Fruit fly (Drosophila melanogaster) whole organism, embryonic: Measurements from ENCODE around the gene CG9467.
A peak's percentile ranks its signal among the peaks of the same experiment; 100 is the strongest.

Experiments
- Ada2b ChIP-seq: fragments of 200-800 bp; sonication (Bioruptor generic); IDR thresholded peaks from 2 replicates; pipeline ENCODE4 v1.3.6; 2022; ENCODE audit warnings: missing biosample characterization, missing genetic modification characterization
- Adf1 ChIP-seq: fragments of 200-800 bp; sonication (Bioruptor generic); IDR thresholded peaks from 2 replicates; pipeline ENCODE4 v1.3.6; 2022; ENCODE audit warnings: missing biosample characterization, missing genetic modification characterization
- CG12155 ChIP-seq: fragments of 200-800 bp; sonication (Bioruptor generic); optimal IDR thresholded peaks from 3 replicates; lab custom pipeline; 2016; ENCODE audit warnings: missing biosample characterization, missing genetic modification characterization
- CG12659 ChIP-seq: fragments of 200-800 bp; sonication (Bioruptor generic); optimal IDR thresholded peaks from 3 replicates; lab custom pipeline; 2017; ENCODE audit warnings: mild to moderate bottlenecking, missing biosample characterization, missing genetic modification reagents, missing genetic modification characterization
- CG13287 ChIP-seq: fragments of 200-800 bp; sonication (Bioruptor generic); IDR thresholded peaks from 2 replicates; pipeline ENCODE4 v1.3.6; 2022; ENCODE audit warnings: missing biosample characterization, missing genetic modification characterization; ENCODE audit not compliant: partially characterized antibody
- CG33557 ChIP-seq: fragments of 200-800 bp; sonication (Bioruptor generic); optimal IDR thresholded peaks from 2 replicates; lab custom pipeline; 2019; ENCODE audit warnings: missing biosample characterization, mild to moderate bottlenecking, missing genetic modification characterization, moderate library complexity
- CG3407 ChIP-seq: fragments of 200-800 bp; sonication (Bioruptor generic); optimal IDR thresholded peaks from 2 replicates; lab custom pipeline; 2018; ENCODE audit warnings: missing biosample characterization, mild to moderate bottlenecking, missing genetic modification characterization
- CG42726 ChIP-seq: fragments of 200-800 bp; sonication (Bioruptor generic); IDR thresholded peaks from 2 replicates; pipeline ENCODE4 v1.3.6; 2022; ENCODE audit warnings: missing biosample characterization, missing genetic modification characterization; ENCODE audit not compliant: partially characterized antibody
- CG6175 ChIP-seq: fragments of 200-800 bp; sonication (Bioruptor generic); IDR thresholded peaks from 3 replicates; pipeline ENCODE4 v1.3.6; 2022; ENCODE audit warnings: missing biosample characterization, missing genetic modification characterization
- CG7987 ChIP-seq: fragments of 200-800 bp; sonication (Bioruptor generic); optimal IDR thresholded peaks from 2 replicates; lab custom pipeline; 2018; ENCODE audit warnings: missing biosample characterization, mild to moderate bottlenecking, missing genetic modification characterization, moderate library complexity
- CG8359 ChIP-seq: fragments of 200-800 bp; sonication (Bioruptor generic); optimal IDR thresholded peaks from 2 replicates; lab custom pipeline; 2017; ENCODE audit warnings: missing biosample characterization, mild to moderate bottlenecking, missing genetic modification characterization, borderline replicate concordance
- CG8944 ChIP-seq: fragments of 200-800 bp; sonication (Bioruptor generic); optimal IDR thresholded peaks from 3 replicates; lab custom pipeline; 2016; ENCODE audit warnings: missing biosample characterization, missing genetic modification characterization
- CTCF ChIP-seq: fragments of 200-800 bp; sonication (Bioruptor generic); optimal IDR thresholded peaks from 2 replicates; lab custom pipeline; 2017; ENCODE audit warnings: missing biosample characterization, mild to moderate bottlenecking, missing genetic modification characterization, moderate library complexity
- Dek ChIP-seq: fragments of 200-800 bp; sonication (Bioruptor generic); optimal IDR thresholded peaks from 3 replicates; lab custom pipeline; 2019; ENCODE audit warnings: missing biosample characterization, mild to moderate bottlenecking, missing genetic modification characterization, moderate library complexity
- Dp ChIP-seq: fragments of 200-800 bp; sonication (Bioruptor generic); optimal IDR thresholded peaks from 2 replicates; lab custom pipeline; 2018; ENCODE audit warnings: missing biosample characterization, mild to moderate bottlenecking, missing genetic modification characterization, moderate library complexity
- E2f2 ChIP-seq: fragments of 200-800 bp; sonication (Bioruptor generic); IDR thresholded peaks from 2 replicates; pipeline ENCODE4 v1.3.6; 2022; ENCODE audit warnings: missing biosample characterization, missing genetic modification characterization
- Ets65A ChIP-seq: fragments of 200-800 bp; sonication (Bioruptor generic); peaks from one replicate; lab custom pipeline; 2016; ENCODE audit warnings: missing biosample characterization, missing genetic modification characterization
- Fer1 ChIP-seq: fragments of 200-800 bp; sonication (Bioruptor generic); optimal IDR thresholded peaks from 2 replicates; lab custom pipeline; 2017; ENCODE audit warnings: missing biosample characterization, mild to moderate bottlenecking, missing genetic modification characterization
- Fer3 ChIP-seq: fragments of 200-800 bp; sonication (Bioruptor generic); optimal IDR thresholded peaks from 2 replicates; lab custom pipeline; 2018; ENCODE audit warnings: missing biosample characterization, mild to moderate bottlenecking, missing genetic modification characterization, moderate library complexity
- HHEX ChIP-seq: fragments of 200-800 bp; sonication (Bioruptor generic); optimal IDR thresholded peaks from 3 replicates; lab custom pipeline; 2017; ENCODE audit warnings: missing biosample characterization, mild to moderate bottlenecking, missing genetic modification characterization, missing genetic modification reagents
- Hand ChIP-seq: fragments of 200-800 bp; sonication (Bioruptor generic); optimal IDR thresholded peaks from 2 replicates; lab custom pipeline; 2017; ENCODE audit warnings: mild to moderate bottlenecking, missing biosample characterization, missing genetic modification reagents, missing genetic modification characterization
- MESR4 ChIP-seq: fragments of 200-800 bp; sonication (Bioruptor generic); optimal IDR thresholded peaks from 2 replicates; lab custom pipeline; 2018; ENCODE audit warnings: missing biosample characterization, mild to moderate bottlenecking, missing genetic modification characterization, moderate library complexity
- MTF-1 ChIP-seq: fragments of 200-800 bp; sonication (Bioruptor generic); optimal IDR thresholded peaks from 2 replicates; lab custom pipeline; 2018; ENCODE audit warnings: missing biosample characterization, mild to moderate bottlenecking, missing genetic modification characterization, borderline replicate concordance
- Med ChIP-seq: fragments of 200-800 bp; sonication (Bioruptor generic); peaks from one replicate; lab custom pipeline; 2016; ENCODE audit warnings: missing biosample characterization, missing genetic modification characterization, mild to moderate bottlenecking, inconsistent platforms, moderate library complexity
- Opbp ChIP-seq: fragments of 200-800 bp; sonication (Bioruptor generic); IDR thresholded peaks from 3 replicates; pipeline ENCODE4 v1.3.6; 2022; ENCODE audit warnings: missing biosample characterization, missing genetic modification characterization; ENCODE audit not compliant: partially characterized antibody
- Ptx1 ChIP-seq: fragments of 200-800 bp; sonication (Bioruptor generic); IDR thresholded peaks from 2 replicates; pipeline ENCODE4 v1.3.6; 2022; ENCODE audit warnings: missing biosample characterization, missing genetic modification characterization
- amos ChIP-seq: fragments of 200-800 bp; sonication (Bioruptor generic); IDR thresholded peaks from 2 replicates; pipeline ENCODE4 v1.3.6; 2022; ENCODE audit warnings: missing biosample characterization, missing genetic modification characterization; ENCODE audit not compliant: partially characterized antibody
- bigmax ChIP-seq: fragments of 200-800 bp; sonication (Bioruptor generic); optimal IDR thresholded peaks from 2 replicates; lab custom pipeline; 2018; ENCODE audit warnings: missing biosample characterization, mild to moderate bottlenecking, missing genetic modification characterization
- crol ChIP-seq: fragments of 200-800 bp; sonication (Bioruptor generic); IDR thresholded peaks from 2 replicates; pipeline ENCODE4 v1.3.6; 2022; ENCODE audit warnings: missing biosample characterization, missing genetic modification characterization
- dm ChIP-seq: fragments of 200-800 bp; sonication (Bioruptor generic); optimal IDR thresholded peaks from 3 replicates; lab custom pipeline; 2016; ENCODE audit warnings: missing biosample characterization, missing genetic modification characterization
- ind ChIP-seq: fragments of 200-800 bp; sonication (Bioruptor generic); optimal IDR thresholded peaks from 3 replicates; lab custom pipeline; 2016; ENCODE audit warnings: missing biosample characterization, missing genetic modification characterization
- inv ChIP-seq: fragments of 200-800 bp; sonication (Bioruptor generic); IDR thresholded peaks from 2 replicates; pipeline ENCODE4 v1.3.6; 2022; ENCODE audit warnings: missing biosample characterization, missing genetic modification characterization; ENCODE audit not compliant: partially characterized antibody
- kah ChIP-seq: fragments of 200-800 bp; sonication (Bioruptor generic); optimal IDR thresholded peaks from 2 replicates; lab custom pipeline; 2018; ENCODE audit warnings: missing biosample characterization, mild to moderate bottlenecking, missing genetic modification characterization
- ken ChIP-seq: fragments of 200-800 bp; sonication (Bioruptor generic); IDR thresholded peaks from 3 replicates; pipeline ENCODE4 v1.3.6; 2022; ENCODE audit warnings: missing biosample characterization, missing genetic modification characterization
- lov ChIP-seq, 2 experiments: fragments of 200-800 bp in 1 of 2; fragments of >200 bp in 1 of 2; sonication (Bioruptor generic) in 1 of 2; IDR thresholded peaks in 1 of 2; optimal IDR thresholded peaks in 1 of 2; 2 replicates in 1 of 2; 3 replicates in 1 of 2; pipeline versions ENCODE4 v1.3.6 to Lab custom; 2017 to 2022; ENCODE audit warnings: missing biosample characterization in 1 of 2, missing genetic modification characterization in 1 of 2
- onecut ChIP-seq: fragments of 200-800 bp; sonication (Bioruptor generic); IDR thresholded peaks from 2 replicates; pipeline ENCODE4 v1.3.6; 2022; ENCODE audit warnings: missing biosample characterization, missing genetic modification characterization
- pan ChIP-seq, 4 experiments: fragments of >200 bp in 3 of 4; fragments of 200-800 bp in 1 of 4; sonication (Bioruptor generic) in 1 of 4; optimal IDR thresholded peaks in 3 of 4; IDR thresholded peaks in 1 of 4; 2 replicates each; pipeline versions ENCODE4 v1.3.6 to Lab custom; 2017 to 2022; ENCODE audit warnings: missing biosample characterization in 2 of 4, missing genetic modification characterization in 2 of 4, mixed read lengths in 1 of 4
- sens ChIP-seq: fragments of 200-800 bp; sonication (Bioruptor generic); peaks from one replicate; lab custom pipeline; 2016; ENCODE audit warnings: missing biosample characterization, missing genetic modification characterization
- seq ChIP-seq: fragments of 200-800 bp; sonication (Bioruptor generic); IDR thresholded peaks from 2 replicates; pipeline ENCODE4 v1.3.6; 2022; ENCODE audit warnings: missing biosample characterization, missing genetic modification characterization
- so ChIP-seq: fragments of 200-800 bp; sonication (Bioruptor generic); IDR thresholded peaks from 3 replicates; pipeline ENCODE4 v1.3.6; 2022; ENCODE audit warnings: missing biosample characterization, missing genetic modification characterization
- sr ChIP-seq: fragments of 200-800 bp; sonication (Bioruptor generic); IDR thresholded peaks from 3 replicates; pipeline ENCODE4 v1.3.6; 2022; ENCODE audit warnings: missing biosample characterization, missing genetic modification characterization
- sug ChIP-seq: fragments of 200-800 bp; optimal IDR thresholded peaks from 2 replicates; lab custom pipeline; 2019; ENCODE audit warnings: missing biosample characterization, mild to moderate bottlenecking, missing genetic modification characterization, moderate library complexity
- tna ChIP-seq: fragments of 200-800 bp; sonication (Bioruptor generic); IDR thresholded peaks from 2 replicates; pipeline ENCODE4 v1.3.6; 2022; ENCODE audit warnings: missing biosample characterization, missing genetic modification characterization; ENCODE audit not compliant: partially characterized antibody

CG9467 gene

dm6 chr3R:9784341-9785062, 16.3 kb downstream of the CG9467 start, which contains the start of the genes MtnA and CG8500 (continued):
- TF ChIP-seq bigmax (GFP tag; lab: Kevin White, UChicago) (peak; percentile 12), so (GFP tag; lab: Robert Waterston, UW) (no peak), sr (0 out of 3 replicates have a peak, but pooled peaks have one; percentile 7), Opbp (GFP tag; lab: Robert Waterston, UW) (0 out of 3 replicates have a peak, but pooled peaks have one; percentile 24), CG33557 (GFP tag; lab: Kevin White, UChicago) (no peak), Ets65A (GFP tag; lab: Kevin White, UChicago) (peak; percentile 77), tna (GFP tag; lab: Robert Waterston, UW) (peak; percentile 19; the same call in 1 of the 2 replicates), sens (GFP tag; lab: Kevin White, UChicago) (peak; percentile 33), CG3407 (GFP tag; lab: Kevin White, UChicago) (no peak), CG6175 (GFP tag; lab: Robert Waterston, UW) (peak; percentile 78; the same call in 2 of the 3 replicates), onecut (GFP tag; lab: Robert Waterston, UW) (peak; percentile 87), Ptx1 (0 out of 2 replicates have a peak, but pooled peaks have one; percentile 12), lov (optimal IDR thresholded peaks at IDR 0.05; lab: Kevin White, UChicago) (no peak), lov (GFP tag; IDR thresholded peaks at IDR 0.05; lab: Robert Waterston, UW) (0 out of 3 replicates have a peak, but pooled peaks have one; percentile 19), Dek (peak; percentile 53), dm (peak; percentile 3), sug (tag; lab: Kevin White, UChicago) (peak; percentile 40), crol (GFP tag; lab: Robert Waterston, UW) (peak; percentile 93), CTCF (peak; percentile 64), MESR4 (GFP tag; lab: Kevin White, UChicago) (peak; percentile 23), Med (peak; percentile 81), CG8944 (no peak), Dp (GFP tag; lab: Kevin White, UChicago) (peak; percentile 64), seq (peak; percentile 31; the same call in 1 of the 2 replicates), Fer1 (GFP tag; lab: Kevin White, UChicago) (peak; percentile 55), ken (GFP tag; lab: Robert Waterston, UW) (0 out of 3 replicates have a peak, but pooled peaks have one; percentile 31), CG42726 (GFP tag; lab: Robert Waterston, UW) (peak; percentile 52; the same call in 1 of the 2 replicates), Hand (peak; percentile 4), CG8359 (no peak), amos (GFP tag; lab: Robert Waterston, UW) (peak; percentile 44; the same call in 1 of the 2 replicates), Ada2b (GFP tag; lab: Robert Waterston, UW) (no peak), ind (GFP tag; lab: Kevin White, UChicago) (no peak), E2f2 (GFP tag; lab: Robert Waterston, UW) (peak; percentile 68), pan (optimal IDR thresholded peaks at IDR 0.05; lab: Kevin White, UChicago) (no peak), pan (GFP tag; optimal IDR thresholded peaks at IDR 0.05 in 1 of 2, IDR thresholded peaks at IDR 0.05 in 1 of 2) (no peak), inv (GFP tag; lab: Robert Waterston, UW) (peak; percentile 28; the same call in 1 of the 2 replicates), CG13287 (GFP tag; lab: Robert Waterston, UW) (peak; percentile 51), Fer3 (tag; lab: Kevin White, UChicago) (no peak), Adf1 (peak; percentile 45; the same call in 1 of the 2 replicates), CG12659 (GFP tag; lab: Kevin White, UChicago) (peak; percentile 20), CG7987 (GFP tag; lab: Kevin White, UChicago) (peak; percentile 30), HHEX (GFP tag; lab: Kevin White, UChicago) (no peak), CG12155 (GFP tag; lab: Kevin White, UChicago) (peak; percentile 20), MTF-1 (GFP tag; lab: Kevin White, UChicago) (peak; percentile 100), kah (no peak)
